Fruit fly (Drosophila melanogaster) whole organism, embryonic: ENCODE results near the gene IKKepsilon.
A peak's percentile ranks its signal among the peaks of the same experiment; 100 is the strongest.

Experiments used
- Abd-B ChIP-seq: fragments of 200-800 bp; sonication (Bioruptor generic); optimal IDR thresholded peaks from 2 replicates; lab custom pipeline; 2018; ENCODE audit warnings: missing biosample characterization, mild to moderate bottlenecking, missing genetic modification characterization, moderate library complexity
- Antp ChIP-seq: fragments of 200-800 bp; sonication (Bioruptor generic); optimal IDR thresholded peaks from 3 replicates; lab custom pipeline; 2016; ENCODE audit warnings: missing biosample characterization, missing genetic modification characterization
- B-H2 ChIP-seq: fragments of 200-800 bp; sonication (Bioruptor generic); optimal IDR thresholded peaks from 2 replicates; lab custom pipeline; 2018; ENCODE audit warnings: missing biosample characterization, mild to moderate bottlenecking, missing genetic modification characterization
- C15 ChIP-seq: fragments of 200-800 bp; sonication (Bioruptor generic); IDR thresholded peaks from 3 replicates; pipeline ENCODE4 v1.3.6; 2022; ENCODE audit warnings: missing biosample characterization, missing genetic modification characterization
- CG10979 ChIP-seq: fragments of 200-800 bp; sonication (Bioruptor generic); optimal IDR thresholded peaks from 2 replicates; lab custom pipeline; 2018; ENCODE audit warnings: missing biosample characterization, mild to moderate bottlenecking, missing genetic modification characterization, moderate library complexity
- CG12942 ChIP-seq: fragments of 200-800 bp; sonication (Bioruptor generic); optimal IDR thresholded peaks from 3 replicates; lab custom pipeline; 2016; ENCODE audit warnings: missing biosample characterization, missing genetic modification characterization
- CG14050 ChIP-seq: fragments of 200-800 bp; sonication (Bioruptor generic); IDR thresholded peaks from 3 replicates; pipeline ENCODE4 v1.3.6; 2022; ENCODE audit warnings: missing biosample characterization, missing genetic modification characterization
- CG15479 ChIP-seq: fragments of 200-800 bp; sonication (Bioruptor generic); optimal IDR thresholded peaks from 3 replicates; lab custom pipeline; 2019; ENCODE audit warnings: missing biosample characterization, mild to moderate bottlenecking, missing genetic modification characterization, moderate library complexity
- CG17186 ChIP-seq: fragments of 200-800 bp; sonication (Bioruptor generic); optimal IDR thresholded peaks from 3 replicates; lab custom pipeline; 2017; ENCODE audit warnings: missing biosample characterization, missing genetic modification reagents, missing genetic modification characterization
- CG17328 ChIP-seq: fragments of 200-800 bp; sonication (Bioruptor generic); IDR thresholded peaks from 2 replicates; pipeline ENCODE4 v1.3.6; 2022; ENCODE audit warnings: missing biosample characterization, missing genetic modification characterization
- CG17359 ChIP-seq: fragments of 200-800 bp; sonication (Bioruptor generic); optimal IDR thresholded peaks from 3 replicates; lab custom pipeline; 2018; ENCODE audit warnings: missing biosample characterization, mild to moderate bottlenecking, missing genetic modification characterization, moderate library complexity
- CG32532 ChIP-seq: fragments of 200-800 bp; sonication (Bioruptor generic); IDR thresholded peaks from 2 replicates; pipeline ENCODE4 v1.3.6; 2022; ENCODE audit warnings: missing biosample characterization, missing genetic modification characterization
- CG3281 ChIP-seq: fragments of 200-800 bp; sonication (Bioruptor generic); optimal IDR thresholded peaks from 3 replicates; lab custom pipeline; 2017; ENCODE audit warnings: missing biosample characterization, mild to moderate bottlenecking, missing genetic modification characterization
- CG33557 ChIP-seq: fragments of 200-800 bp; sonication (Bioruptor generic); optimal IDR thresholded peaks from 2 replicates; lab custom pipeline; 2019; ENCODE audit warnings: missing biosample characterization, mild to moderate bottlenecking, missing genetic modification characterization, moderate library complexity
- CG42726 ChIP-seq: fragments of 200-800 bp; sonication (Bioruptor generic); IDR thresholded peaks from 2 replicates; pipeline ENCODE4 v1.3.6; 2022; ENCODE audit warnings: missing biosample characterization, missing genetic modification characterization; ENCODE audit not compliant: partially characterized antibody
- CG4617 ChIP-seq: fragments of 200-800 bp; sonication (Bioruptor generic); optimal IDR thresholded peaks from 3 replicates; lab custom pipeline; 2016; ENCODE audit warnings: missing biosample characterization, missing genetic modification characterization, borderline replicate concordance
- CG8944 ChIP-seq: fragments of 200-800 bp; sonication (Bioruptor generic); optimal IDR thresholded peaks from 3 replicates; lab custom pipeline; 2016; ENCODE audit warnings: missing biosample characterization, missing genetic modification characterization
- CG9817 ChIP-seq: fragments of 200-800 bp; sonication (Bioruptor generic); optimal IDR thresholded peaks from 2 replicates; lab custom pipeline; 2018; ENCODE audit warnings: missing biosample characterization, mild to moderate bottlenecking, missing genetic modification characterization, moderate library complexity
- CrebB ChIP-seq: fragments of 200-800 bp; sonication (Bioruptor generic); optimal IDR thresholded peaks from 3 replicates; lab custom pipeline; 2018; ENCODE audit warnings: missing biosample characterization, mild to moderate bottlenecking, missing genetic modification characterization
- Dll ChIP-seq: fragments of 200-800 bp; sonication (Bioruptor generic); IDR thresholded peaks from 4 replicates; pipeline ENCODE4 v1.3.6; 2022; ENCODE audit warnings: missing biosample characterization, missing genetic modification characterization; ENCODE audit not compliant: partially characterized antibody
- Eip74EF ChIP-seq, 2 experiments: fragments of 200-800 bp in 1 of 2; fragments of >200 bp in 1 of 2; sonication (Bioruptor generic) in 1 of 2; optimal IDR thresholded peaks; 2 replicates each; lab custom pipeline; 2017 to 2019; ENCODE audit warnings: missing biosample characterization in 2 of 2, missing genetic modification characterization in 2 of 2, mild to moderate bottlenecking in 1 of 2, moderate library complexity in 1 of 2
- Elba2 ChIP-seq: fragments of 200-800 bp; sonication (Bioruptor generic); optimal IDR thresholded peaks from 3 replicates; lab custom pipeline; 2016; ENCODE audit warnings: missing biosample characterization, missing genetic modification characterization
- Hsf ChIP-seq: fragments of 200-800 bp; sonication (Bioruptor generic); optimal IDR thresholded peaks from 3 replicates; lab custom pipeline; 2016; ENCODE audit warnings: missing biosample characterization, missing genetic modification characterization
- Lhr ChIP-seq: fragments of 200-800 bp; sonication (Bioruptor generic); optimal IDR thresholded peaks from 3 replicates; lab custom pipeline; 2017; ENCODE audit warnings: mild to moderate bottlenecking, missing biosample characterization, missing genetic modification reagents, missing genetic modification characterization
- MBD-R2 ChIP-seq: fragments of 200-800 bp; sonication (Bioruptor generic); IDR thresholded peaks from 2 replicates; pipeline ENCODE4 v1.3.6; 2022; ENCODE audit warnings: missing biosample characterization, missing genetic modification characterization
- Nf-YC ChIP-seq: fragments of 200-800 bp; optimal IDR thresholded peaks from 3 replicates; lab custom pipeline; 2019; ENCODE audit warnings: missing biosample characterization, mild to moderate bottlenecking, missing genetic modification characterization, moderate library complexity
- Opbp ChIP-seq: fragments of 200-800 bp; sonication (Bioruptor generic); IDR thresholded peaks from 3 replicates; pipeline ENCODE4 v1.3.6; 2022; ENCODE audit warnings: missing biosample characterization, missing genetic modification characterization; ENCODE audit not compliant: partially characterized antibody
- Rfx ChIP-seq: fragments of 200-800 bp; sonication (Bioruptor generic); IDR thresholded peaks from 2 replicates; pipeline ENCODE4 v1.3.6; 2022; ENCODE audit warnings: missing biosample characterization, missing genetic modification characterization
- Stat92E ChIP-seq, 3 experiments: fragments of >200 bp in 2 of 3; fragments of 200-800 bp in 1 of 3; sonication (Bioruptor generic) in 1 of 3; optimal IDR thresholded peaks; 2 replicates each; lab custom pipeline; 2017 to 2019; ENCODE audit warnings: missing biosample characterization in 3 of 3, missing genetic modification characterization in 3 of 3, mild to moderate bottlenecking in 1 of 3, moderate library complexity in 1 of 3
- ac ChIP-seq: fragments of 200-800 bp; sonication (Bioruptor generic); optimal IDR thresholded peaks from 3 replicates; lab custom pipeline; 2017; ENCODE audit warnings: missing biosample characterization, mild to moderate bottlenecking, missing genetic modification characterization
- ase ChIP-seq: fragments of 200-800 bp; sonication (Bioruptor generic); IDR thresholded peaks from 3 replicates; pipeline ENCODE4 v1.3.6; 2022; ENCODE audit warnings: missing biosample characterization, missing genetic modification characterization
- gce ChIP-seq: fragments of 200-800 bp; sonication (Bioruptor generic); IDR thresholded peaks from 3 replicates; pipeline ENCODE4 v1.3.6; 2022; ENCODE audit warnings: missing biosample characterization, missing genetic modification characterization
- gcm ChIP-seq: fragments of 200-800 bp; sonication (Bioruptor generic); optimal IDR thresholded peaks from 2 replicates; lab custom pipeline; 2019; ENCODE audit warnings: missing biosample characterization, mild to moderate bottlenecking, missing genetic modification characterization, moderate library complexity
- gcm2 ChIP-seq: fragments of 200-800 bp; sonication (Bioruptor generic); optimal IDR thresholded peaks from 2 replicates; lab custom pipeline; 2016; ENCODE audit warnings: missing biosample characterization, missing genetic modification characterization
- grau ChIP-seq: fragments of 200-800 bp; optimal IDR thresholded peaks from 3 replicates; lab custom pipeline; 2019; ENCODE audit warnings: missing biosample characterization, mild to moderate bottlenecking, missing genetic modification characterization, moderate library complexity
- gsb-n ChIP-seq: fragments of 200-800 bp; sonication (Bioruptor generic); optimal IDR thresholded peaks from 3 replicates; lab custom pipeline; 2018; ENCODE audit warnings: missing biosample characterization, mild to moderate bottlenecking, missing genetic modification characterization
- her ChIP-seq: fragments of 200-800 bp; sonication (Bioruptor generic); optimal IDR thresholded peaks from 2 replicates; lab custom pipeline; 2016; ENCODE audit warnings: missing biosample characterization, missing genetic modification characterization
- insv ChIP-seq, 2 experiments: fragments of 200-800 bp; sonication (Bioruptor generic); optimal IDR thresholded peaks; 3 replicates each; lab custom pipeline; 2016 to 2018; ENCODE audit warnings: missing biosample characterization in 2 of 2, missing genetic modification characterization in 2 of 2
- jing ChIP-seq: fragments of 200-800 bp; sonication (Bioruptor generic); optimal IDR thresholded peaks from 2 replicates; lab custom pipeline; 2018; ENCODE audit warnings: missing biosample characterization, mild to moderate bottlenecking, missing genetic modification characterization
- maf-S ChIP-seq: fragments of 200-800 bp; sonication (Bioruptor generic); optimal IDR thresholded peaks from 2 replicates; lab custom pipeline; 2016; ENCODE audit warnings: missing biosample characterization, missing genetic modification characterization
- nau ChIP-seq: fragments of 200-800 bp; sonication (Bioruptor generic); optimal IDR thresholded peaks from 3 replicates; lab custom pipeline; 2017; ENCODE audit warnings: missing biosample characterization, mild to moderate bottlenecking, missing genetic modification characterization, missing genetic modification reagents
- nerfin-2 ChIP-seq: fragments of 200-800 bp; sonication (Bioruptor generic); IDR thresholded peaks from 2 replicates; pipeline ENCODE4 v1.3.6; 2022; ENCODE audit warnings: missing biosample characterization, missing genetic modification characterization; ENCODE audit not compliant: partially characterized antibody
- odd ChIP-seq: fragments of 200-800 bp; sonication (Bioruptor generic); optimal IDR thresholded peaks from 2 replicates; lab custom pipeline; 2017; ENCODE audit warnings: missing biosample characterization, mild to moderate bottlenecking, missing genetic modification characterization
- onecut ChIP-seq: fragments of 200-800 bp; sonication (Bioruptor generic); IDR thresholded peaks from 2 replicates; pipeline ENCODE4 v1.3.6; 2022; ENCODE audit warnings: missing biosample characterization, missing genetic modification characterization
- pros ChIP-seq: fragments of 200-800 bp; sonication (Bioruptor generic); optimal IDR thresholded peaks from 3 replicates; lab custom pipeline; 2019; ENCODE audit warnings: missing biosample characterization, mild to moderate bottlenecking, missing genetic modification characterization, moderate library complexity
- sens ChIP-seq: fragments of 200-800 bp; sonication (Bioruptor generic); peaks from one replicate; lab custom pipeline; 2016; ENCODE audit warnings: missing biosample characterization, missing genetic modification characterization
- toy ChIP-seq: fragments of 200-800 bp; sonication (Bioruptor generic); IDR thresholded peaks from 2 replicates; pipeline ENCODE4 v1.3.6; 2022; ENCODE audit warnings: missing biosample characterization, missing genetic modification characterization
- vvl ChIP-seq: fragments of 200-800 bp; sonication (Bioruptor generic); IDR thresholded peaks from 2 replicates; pipeline ENCODE4 v1.3.6; 2022; ENCODE audit warnings: missing biosample characterization, missing genetic modification characterization
- wdn ChIP-seq: fragments of 200-800 bp; sonication (Bioruptor generic); IDR thresholded peaks from 2 replicates; pipeline ENCODE4 v1.3.6; 2022; ENCODE audit warnings: missing biosample characterization, missing genetic modification characterization
- yki ChIP-seq: fragments of >200 bp; optimal IDR thresholded peaks from 3 replicates; lab custom pipeline; 2018
- zfh1 ChIP-seq: fragments of 200-800 bp; sonication (Bioruptor generic); IDR thresholded peaks from 3 replicates; pipeline ENCODE4 v1.3.6; 2022; ENCODE audit warnings: missing biosample characterization, missing genetic modification characterization

The IKKepsilon gene

DNA sequence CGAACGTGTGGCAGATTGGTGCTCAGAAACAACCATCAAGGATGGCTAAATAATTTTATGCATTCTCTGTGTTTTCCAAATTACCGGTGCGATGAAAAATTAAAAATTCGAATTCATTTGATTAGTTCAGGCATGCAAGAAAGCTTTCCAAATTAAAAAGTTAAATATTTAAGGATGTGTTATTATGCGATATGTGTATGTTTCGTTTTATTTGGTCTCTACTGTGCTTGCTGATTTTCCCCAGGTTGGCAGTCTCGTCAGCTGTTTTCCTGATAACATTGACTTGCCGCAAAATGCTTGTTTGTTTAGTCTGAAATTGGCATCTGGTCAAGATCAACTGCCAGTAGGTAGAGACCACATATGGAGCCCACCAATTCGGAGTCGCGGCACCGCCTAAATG is 26.0 kb upstream of the IKKepsilon start, which contains the start of gene CG2611 (continued):
- TF ChIP-seq CG14050 (GFP tag; lab: Robert Waterston, UW), result peak; percentile 51; the same call in 2 of the 3 replicates
- no peak for TF ChIP-seq gcm2 (GFP tag; lab: Kevin White, UChicago)
- TF ChIP-seq CG8944 (GFP tag; lab: Kevin White, UChicago), result peak; percentile 48
- no peak for TF ChIP-seq insv (GFP tag; optimal IDR thresholded peaks at IDR 0.05; lab: Kevin White, UChicago)
- no peak for TF ChIP-seq Dll
- no peak for TF ChIP-seq C15 (GFP tag; lab: Robert Waterston, UW)
- no peak for TF ChIP-seq jing
- peak; percentile 98 for TF ChIP-seq grau (tag; lab: Kevin White, UChicago)
- TF ChIP-seq Lhr (GFP tag; lab: Kevin White, UChicago), result no peak
- peak; percentile 93 for TF ChIP-seq sens (GFP tag; lab: Kevin White, UChicago)
- TF ChIP-seq her (GFP tag; lab: Kevin White, UChicago), result peak; percentile 29
- TF ChIP-seq pros, result no peak
- TF ChIP-seq onecut (GFP tag; lab: Robert Waterston, UW), result peak; percentile 28; the same call in 1 of the 2 replicates
- no peak for TF ChIP-seq gcm (GFP tag; lab: Kevin White, UChicago)
- peak; percentile 60 for TF ChIP-seq CG32532 (GFP tag; lab: Robert Waterston, UW)
- TF ChIP-seq nerfin-2, result no peak
- TF ChIP-seq Antp (GFP tag; lab: Kevin White, UChicago), result peak; percentile 56
- TF ChIP-seq Rfx (GFP tag; lab: Robert Waterston, UW), result peak; percentile 72
- TF ChIP-seq CrebB (tag; lab: Kevin White, UChicago), result peak; percentile 9
- peak; percentile 50 for TF ChIP-seq CG12942 (GFP tag; lab: Kevin White, UChicago)
- peak; percentile 38; the same call in 1 of the 3 replicates for TF ChIP-seq ase (GFP tag; lab: Robert Waterston, UW)
- TF ChIP-seq MBD-R2 (GFP tag; lab: Robert Waterston, UW), result peak; percentile 97
- no peak for TF ChIP-seq CG15479 (GFP tag; lab: Kevin White, UChicago)
- no peak for TF ChIP-seq yki (lab: Kevin White, UChicago)
- no peak for TF ChIP-seq nau (GFP tag; lab: Kevin White, UChicago)
- peak; percentile 12 for TF ChIP-seq CG4617 (GFP tag; lab: Kevin White, UChicago)
- peak; percentile 59 for TF ChIP-seq Hsf (GFP tag; lab: Kevin White, UChicago)
- TF ChIP-seq gce (GFP tag; lab: Robert Waterston, UW), result no peak
- TF ChIP-seq Stat92E (GFP tag; optimal IDR thresholded peaks at IDR 0.05; lab: Kevin White, UChicago), result no peak
- TF ChIP-seq CG42726 (GFP tag; lab: Robert Waterston, UW), result no peak
- TF ChIP-seq CG17359 (tag; lab: Kevin White, UChicago), result peak; percentile 1
- no peak for TF ChIP-seq gsb-n
- peak; percentile 34 for TF ChIP-seq CG9817 (tag; lab: Kevin White, UChicago)
- TF ChIP-seq Opbp (GFP tag; lab: Robert Waterston, UW), result no peak
- no peak for TF ChIP-seq Elba2 (GFP tag; lab: Kevin White, UChicago)
- peak; percentile 61 for TF ChIP-seq zfh1 (GFP tag; lab: Robert Waterston, UW)
- TF ChIP-seq maf-S (GFP tag; lab: Kevin White, UChicago), result peak; percentile 22
- no peak for TF ChIP-seq Abd-B
- no peak for TF ChIP-seq CG33557 (GFP tag; lab: Kevin White, UChicago)
- TF ChIP-seq ac (GFP tag; lab: Kevin White, UChicago), result no peak
- peak; percentile 55 for TF ChIP-seq CG3281
- TF ChIP-seq odd, result no peak
- TF ChIP-seq vvl, result peak; percentile 56; the same call in 1 of the 2 replicates
- TF ChIP-seq CG17328, result peak; percentile 52
- no peak for TF ChIP-seq Eip74EF (GFP tag; optimal IDR thresholded peaks at IDR 0.05; lab: Kevin White, UChicago)
- no peak for TF ChIP-seq toy (GFP tag; lab: Robert Waterston, UW)
- no peak for TF ChIP-seq wdn (GFP tag; lab: Robert Waterston, UW)
- peak; percentile 30 for TF ChIP-seq CG10979 (tag; lab: Kevin White, UChicago)
- peak; percentile 25 for TF ChIP-seq B-H2
- no peak for TF ChIP-seq Nf-YC
- TF ChIP-seq CG17186 (GFP tag; lab: Kevin White, UChicago), result no peak
